Worm (Caenorhabditis elegans) whole organism, L4 larva: ENCODE results near the gene ZC190.5.

ENCODE experiments used
- egl-27 ChIP-seq: sonication (generic microtip); optimal IDR thresholded peaks from 3 replicates; lab custom pipeline; 2017; ENCODE audit warnings: missing biosample characterization, missing genetic modification reagents, missing genetic modification characterization
- jun-1 ChIP-seq: fragments of 150-350 bp; optimal IDR thresholded peaks from 2 replicates; lab custom pipeline; 2014; ENCODE audit warnings: missing biosample characterization, missing genetic modification reagents, missing genetic modification characterization

ce11 chrV:8623754-8624153, 49.6 kb downstream of the ZC190.5 start, which contains the start of gene F41E6.17:
- TF ChIP-seq jun-1 (tag; lab: Kevin White, UChicago) (no peak), egl-27 (tag; lab: Kevin White, UChicago) (no peak)
